Fruit fly (Drosophila melanogaster): Measurements from ENCODE around the gene CG4293.

CG4293 gene

dm6 chrX:529724-530603 lies at the start of gene CG4293, which contains the start of gene Appl:
Gene CG4293, minus strand, starts transcription at chrX:530291.
Gene Appl, plus strand, starts transcription at chrX:530501.
- TF ChIP-seq pan (optimal IDR thresholded peaks at IDR 0.05) (no peak), CG8478 (optimal IDR thresholded peaks at IDR 0.05) (no peak), Dll (optimal IDR thresholded peaks at IDR 0.05) (no peak), psq (optimal IDR thresholded peaks at IDR 0.05) (no peak), EcR (GFP tag; optimal IDR thresholded peaks at IDR 0.05) (no peak), usp (GFP tag; optimal IDR thresholded peaks at IDR 0.05) (no peak)

DNA sequence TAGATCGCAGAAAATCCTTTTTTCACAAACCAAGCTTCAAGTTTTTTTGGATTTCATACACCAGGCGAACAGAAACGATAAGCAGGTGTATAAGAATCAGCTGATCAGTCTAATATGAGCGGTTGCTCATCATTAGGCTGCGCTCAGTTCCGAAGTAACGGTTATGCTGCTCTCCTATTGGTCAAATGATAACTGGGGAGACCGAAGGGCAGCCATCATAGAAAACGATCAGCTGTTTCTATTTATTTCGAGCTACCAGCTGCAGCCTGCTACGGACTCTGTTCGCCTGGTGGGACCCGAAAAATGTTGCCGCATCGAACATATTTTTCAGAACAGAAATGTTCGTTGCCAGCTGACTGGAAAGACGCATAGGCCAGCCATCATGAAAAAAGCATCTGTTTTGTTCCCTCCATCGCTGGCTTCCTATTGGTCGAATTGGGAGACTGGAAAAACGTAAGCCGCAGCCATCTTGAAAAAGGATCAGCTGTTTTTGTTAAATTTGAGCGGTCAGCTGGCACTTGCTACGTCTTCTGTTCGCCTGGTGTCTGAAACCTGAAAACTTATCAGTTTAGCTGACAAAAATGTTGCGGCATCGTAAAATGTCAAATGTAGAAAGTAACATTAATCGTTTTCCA lies 16.4 kb upstream of the CG4293 start:
- TF ChIP-seq CG8478 (optimal IDR thresholded peaks at IDR 0.05) (no peak), Dll (optimal IDR thresholded peaks at IDR 0.05) (no peak)

- no peak for TF ChIP-seq pan (optimal IDR thresholded peaks at IDR 0.05)
- no peak for TF ChIP-seq usp (GFP tag; optimal IDR thresholded peaks at IDR 0.05)
- no peak for TF ChIP-seq EcR (GFP tag; optimal IDR thresholded peaks at IDR 0.05)
- TF ChIP-seq psq (optimal IDR thresholded peaks at IDR 0.05), result no peak
- TF ChIP-seq CG8478 (optimal IDR thresholded peaks at IDR 0.05), result no peak
- TF ChIP-seq Dll (optimal IDR thresholded peaks at IDR 0.05), result no peak
Observed at dm6 chrX:542069-542468, 12.0 kb upstream of the CG4293 start.

- TF ChIP-seq EcR (GFP tag; optimal IDR thresholded peaks at IDR 0.05) (no peak), CG8478 (optimal IDR thresholded peaks at IDR 0.05) (no peak), usp (GFP tag; optimal IDR thresholded peaks at IDR 0.05) (no peak), Dll (optimal IDR thresholded peaks at IDR 0.05) (no peak), pan (optimal IDR thresholded peaks at IDR 0.05) (no peak), psq (optimal IDR thresholded peaks at IDR 0.05) (no peak)
Observed at dm6 chrX:526479-527071, 3.5 kb downstream of the CG4293 start.

DNA sequence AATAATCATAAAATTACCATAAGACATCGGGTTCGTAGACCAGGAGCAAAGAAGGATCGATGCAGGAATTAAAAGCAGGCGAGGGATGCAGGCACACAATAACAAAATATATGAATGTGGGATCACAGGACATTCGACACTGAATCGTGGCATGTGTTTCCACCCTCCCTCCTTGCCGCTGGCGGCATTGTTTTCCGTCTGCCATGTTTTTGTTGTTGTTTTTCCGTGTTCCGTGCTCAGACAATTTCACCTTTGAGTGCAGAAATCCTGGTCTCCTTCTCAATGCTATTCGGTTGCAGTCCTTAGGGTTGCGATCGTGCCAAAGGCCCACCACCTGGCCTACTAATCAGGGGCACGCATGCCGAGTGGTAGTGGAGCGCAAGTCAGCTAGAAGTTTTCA lies 4.5 kb downstream of the CG4293 start:
- no peak for TF ChIP-seq EcR (GFP tag; optimal IDR thresholded peaks at IDR 0.05)
- no peak for TF ChIP-seq pan (optimal IDR thresholded peaks at IDR 0.05)
- no peak for TF ChIP-seq usp (GFP tag; optimal IDR thresholded peaks at IDR 0.05)
- TF ChIP-seq Dll (optimal IDR thresholded peaks at IDR 0.05), result no peak
- TF ChIP-seq CG8478 (optimal IDR thresholded peaks at IDR 0.05), result no peak
- no peak for TF ChIP-seq psq (optimal IDR thresholded peaks at IDR 0.05)

- TF ChIP-seq Dll (optimal IDR thresholded peaks at IDR 0.05), result no peak
- no peak for TF ChIP-seq pan (optimal IDR thresholded peaks at IDR 0.05)
- TF ChIP-seq EcR (GFP tag; optimal IDR thresholded peaks at IDR 0.05), result no peak
- no peak for TF ChIP-seq CG8478 (optimal IDR thresholded peaks at IDR 0.05)
- TF ChIP-seq usp (GFP tag; optimal IDR thresholded peaks at IDR 0.05), result no peak
- no peak for TF ChIP-seq psq (optimal IDR thresholded peaks at IDR 0.05)
Observed at dm6 chrX:524331-524730, 5.8 kb downstream of the CG4293 start.

DNA sequence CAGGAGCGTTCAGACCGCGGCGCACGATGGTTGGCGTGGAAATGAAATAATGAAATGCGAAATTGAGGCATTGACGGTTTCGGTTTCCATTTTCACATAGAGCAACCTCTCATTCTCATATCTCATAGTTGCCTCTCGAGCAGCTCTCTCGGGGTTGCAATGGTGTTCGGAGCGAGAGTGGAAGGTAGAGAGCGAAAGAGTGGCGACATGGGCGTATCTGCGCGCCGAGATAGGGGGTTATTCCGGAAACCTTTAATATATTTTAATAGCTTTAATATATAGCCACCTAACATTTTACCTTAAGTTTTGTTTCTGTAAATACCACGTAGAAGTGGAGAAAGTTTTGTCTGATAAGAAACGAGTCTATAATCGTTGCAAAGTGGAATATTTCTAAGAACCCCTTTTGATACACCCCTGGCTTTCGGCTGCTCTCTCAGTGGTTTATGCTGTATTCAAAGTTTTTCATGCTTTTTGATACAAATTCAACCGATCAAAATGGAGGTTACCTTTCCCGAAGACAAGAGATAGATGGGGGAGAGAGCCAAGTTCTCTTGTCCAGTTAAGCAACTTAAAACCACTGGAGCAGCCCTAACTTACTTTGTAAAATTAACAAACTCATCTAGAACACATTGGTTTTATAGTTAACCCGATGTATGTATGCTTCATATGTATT lies 6.8 kb downstream of the CG4293 start, which contains the start of gene elav:
elav (minus strand) TSS at position 48 of the 673 bp plus-strand sequence.
- TF ChIP-seq usp (GFP tag; optimal IDR thresholded peaks at IDR 0.05), result no peak
- TF ChIP-seq Dll (optimal IDR thresholded peaks at IDR 0.05), result peak; percentile 67
- TF ChIP-seq EcR (GFP tag; optimal IDR thresholded peaks at IDR 0.05), result no peak

dm6 chrX:522357-523043 lies 7.6 kb downstream of the CG4293 start:
- peak in 1 of 2 experiments; percentile 63 for TF ChIP-seq EcR (GFP tag; optimal IDR thresholded peaks at IDR 0.05)
- TF ChIP-seq Dll (optimal IDR thresholded peaks at IDR 0.05), result peak; percentile 44
- TF ChIP-seq CG8478 (optimal IDR thresholded peaks at IDR 0.05), result no peak

DNA sequence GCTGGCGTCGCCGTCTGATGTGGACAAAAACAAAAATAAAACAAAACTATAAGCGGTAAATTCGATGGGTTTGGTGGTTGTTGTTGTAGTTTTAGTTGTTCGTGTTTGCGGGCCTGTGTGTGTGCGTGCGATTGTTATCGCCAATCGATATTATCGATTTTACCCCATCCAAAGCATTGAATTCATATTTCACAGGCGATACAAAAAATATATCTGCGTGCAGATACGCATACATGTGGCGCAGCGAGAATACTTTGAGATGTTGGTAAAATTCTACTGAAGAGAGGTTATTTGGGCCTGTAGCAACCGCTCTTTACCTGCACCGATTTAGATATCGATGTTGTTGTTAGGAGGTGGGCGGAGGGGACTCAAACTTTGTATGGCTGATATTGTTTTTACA lies 8.4 kb downstream of the CG4293 start:
- TF ChIP-seq usp (GFP tag; optimal IDR thresholded peaks at IDR 0.05) (no peak), psq (optimal IDR thresholded peaks at IDR 0.05) (no peak), CG8478 (optimal IDR thresholded peaks at IDR 0.05) (no peak), pan (optimal IDR thresholded peaks at IDR 0.05) (no peak), EcR (GFP tag; optimal IDR thresholded peaks at IDR 0.05) (no peak), Dll (optimal IDR thresholded peaks at IDR 0.05) (no peak)

DNA sequence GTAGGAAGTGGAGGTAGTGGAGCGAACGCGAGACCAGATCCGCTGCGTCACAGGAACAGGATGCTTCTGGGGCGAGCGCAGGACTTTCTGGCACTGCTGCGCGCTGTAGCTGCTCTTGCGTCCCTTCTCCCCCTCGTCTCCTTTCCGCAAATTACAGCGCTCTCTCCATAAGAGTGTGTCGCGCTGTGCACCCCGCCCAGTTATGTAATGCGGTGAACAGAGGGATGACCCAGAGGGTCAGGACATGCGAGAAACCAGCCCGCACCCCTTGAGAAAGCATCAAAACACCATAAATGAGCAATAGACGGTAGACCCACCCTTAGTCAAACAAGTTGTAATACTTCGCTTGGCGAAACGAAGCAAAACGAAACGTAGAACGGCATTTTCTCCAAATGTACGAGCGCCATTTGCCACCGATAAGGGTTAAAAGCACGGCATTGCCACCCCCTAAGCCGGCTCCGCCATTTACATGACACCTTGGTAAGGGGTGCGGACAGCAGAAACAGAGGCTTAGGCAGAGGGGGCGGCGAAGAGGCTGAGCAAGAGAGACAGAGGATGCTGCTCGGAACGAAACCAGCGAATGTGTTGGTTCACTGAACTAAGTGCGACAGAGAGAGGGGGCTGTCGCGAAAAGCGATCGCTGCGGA lies 9.8 kb downstream of the CG4293 start:
- TF ChIP-seq psq (optimal IDR thresholded peaks at IDR 0.05) (no peak), EcR (GFP tag; optimal IDR thresholded peaks at IDR 0.05) (no peak), usp (GFP tag; optimal IDR thresholded peaks at IDR 0.05) (no peak), Dll (optimal IDR thresholded peaks at IDR 0.05) (no peak), pan (optimal IDR thresholded peaks at IDR 0.05) (no peak), CG8478 (optimal IDR thresholded peaks at IDR 0.05) (no peak)

DNA sequence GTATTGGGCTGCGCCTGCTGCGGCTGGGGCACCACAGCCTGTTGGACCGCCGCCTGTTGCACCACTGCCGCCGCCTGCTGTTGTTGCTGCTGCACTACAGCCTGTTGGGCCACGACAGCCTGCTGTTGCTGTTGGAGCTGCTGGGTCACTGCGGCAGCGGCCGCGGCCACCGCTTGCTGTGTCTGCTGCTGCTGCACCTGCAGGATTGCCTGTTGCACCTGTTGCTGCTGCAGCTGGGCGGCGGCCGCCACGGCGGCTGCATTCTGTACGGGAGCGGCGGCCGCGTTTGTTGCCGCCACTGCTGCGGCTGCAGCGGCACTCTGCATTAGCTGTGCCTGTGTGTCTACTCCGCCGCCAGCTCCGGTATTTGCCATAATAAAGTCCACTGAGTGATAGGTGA lies 11.2 kb downstream of the CG4293 start:
- TF ChIP-seq usp (GFP tag; optimal IDR thresholded peaks at IDR 0.05) (no peak), pan (optimal IDR thresholded peaks at IDR 0.05) (no peak), CG8478 (optimal IDR thresholded peaks at IDR 0.05) (no peak), psq (optimal IDR thresholded peaks at IDR 0.05) (no peak), Dll (optimal IDR thresholded peaks at IDR 0.05) (no peak), EcR (GFP tag; optimal IDR thresholded peaks at IDR 0.05) (no peak)

Measured in whole organism.